Fruit fly (Drosophila melanogaster) whole organism, embryonic: ENCODE data around the gene tws.

Source experiments
- Bteb2 ChIP-seq: fragments of 200-800 bp; sonication (Bioruptor generic); optimal IDR thresholded peaks from 2 replicates; lab custom pipeline; 2016; ENCODE audit warnings: missing biosample characterization, missing genetic modification characterization
- CG10431 ChIP-seq: fragments of 200-800 bp; sonication (Bioruptor generic); optimal IDR thresholded peaks from 3 replicates; lab custom pipeline; 2018; ENCODE audit warnings: missing biosample characterization, mild to moderate bottlenecking, missing genetic modification characterization
- CG11504 ChIP-seq: fragments of 200-800 bp; sonication (Bioruptor generic); optimal IDR thresholded peaks from 3 replicates; lab custom pipeline; 2019; ENCODE audit warnings: missing biosample characterization, mild to moderate bottlenecking, missing genetic modification characterization, moderate library complexity
- CG11695 ChIP-seq: fragments of 200-800 bp; sonication (Bioruptor generic); IDR thresholded peaks from 3 replicates; pipeline ENCODE4 v1.3.6; 2022; ENCODE audit warnings: missing biosample characterization, missing genetic modification characterization
- CG12744 ChIP-seq: fragments of 200-800 bp; sonication (Bioruptor generic); optimal IDR thresholded peaks from 2 replicates; lab custom pipeline; 2016; ENCODE audit warnings: missing biosample characterization, missing genetic modification characterization
- CG13123 ChIP-seq: fragments of 200-800 bp; sonication (Bioruptor generic); optimal IDR thresholded peaks from 2 replicates; lab custom pipeline; 2016; ENCODE audit warnings: missing biosample characterization, missing genetic modification characterization
- CG13624 ChIP-seq: fragments of 200-800 bp; sonication (Bioruptor generic); optimal IDR thresholded peaks from 2 replicates; lab custom pipeline; 2016; ENCODE audit warnings: missing biosample characterization, missing genetic modification characterization
- CG15269 ChIP-seq: fragments of 200-800 bp; sonication (Bioruptor generic); optimal IDR thresholded peaks from 2 replicates; lab custom pipeline; 2018; ENCODE audit warnings: missing biosample characterization, mild to moderate bottlenecking, missing genetic modification characterization, moderate library complexity
- CG1529 ChIP-seq: fragments of 200-800 bp; sonication (Bioruptor generic); optimal IDR thresholded peaks from 3 replicates; lab custom pipeline; 2018; ENCODE audit warnings: missing biosample characterization, missing genetic modification characterization
- CG17612 ChIP-seq: fragments of 200-800 bp; sonication (Bioruptor generic); IDR thresholded peaks from 2 replicates; pipeline ENCODE4 v1.3.6; 2022; ENCODE audit warnings: missing biosample characterization, missing genetic modification characterization
- CG2129 ChIP-seq: fragments of 200-800 bp; sonication (Bioruptor generic); IDR thresholded peaks from 2 replicates; pipeline ENCODE4 v1.3.6; 2022; ENCODE audit warnings: missing biosample characterization, missing genetic modification characterization; ENCODE audit not compliant: partially characterized antibody
- CG2889 ChIP-seq: fragments of 200-800 bp; sonication (Bioruptor generic); IDR thresholded peaks from 3 replicates; pipeline ENCODE4 v1.3.6; 2022; ENCODE audit warnings: missing biosample characterization, missing genetic modification characterization
- CG31224 ChIP-seq: fragments of 200-800 bp; sonication (Bioruptor generic); IDR thresholded peaks from 2 replicates; pipeline ENCODE4 v1.3.6; 2022; ENCODE audit warnings: missing biosample characterization, missing genetic modification characterization
- CG3281 ChIP-seq: fragments of 200-800 bp; sonication (Bioruptor generic); optimal IDR thresholded peaks from 3 replicates; lab custom pipeline; 2017; ENCODE audit warnings: missing biosample characterization, mild to moderate bottlenecking, missing genetic modification characterization
- CG3407 ChIP-seq: fragments of 200-800 bp; sonication (Bioruptor generic); optimal IDR thresholded peaks from 2 replicates; lab custom pipeline; 2018; ENCODE audit warnings: missing biosample characterization, mild to moderate bottlenecking, missing genetic modification characterization
- CG4707 ChIP-seq: fragments of 200-800 bp; sonication (Bioruptor generic); optimal IDR thresholded peaks from 2 replicates; lab custom pipeline; 2018; ENCODE audit warnings: missing biosample characterization, mild to moderate bottlenecking, missing genetic modification characterization, moderate library complexity
- CG4820 ChIP-seq: fragments of 200-800 bp; sonication (Bioruptor generic); optimal IDR thresholded peaks from 3 replicates; lab custom pipeline; 2016; ENCODE audit warnings: missing biosample characterization, missing genetic modification characterization
- CG6683 ChIP-seq: fragments of 200-800 bp; sonication (Bioruptor generic); optimal IDR thresholded peaks from 2 replicates; lab custom pipeline; 2017; ENCODE audit warnings: missing biosample characterization, mild to moderate bottlenecking, missing genetic modification characterization, missing genetic modification reagents
- CG9437 ChIP-seq: fragments of 200-800 bp; sonication (Bioruptor generic); optimal IDR thresholded peaks from 2 replicates; lab custom pipeline; 2018; ENCODE audit warnings: missing biosample characterization, mild to moderate bottlenecking, missing genetic modification characterization
- CHES-1-like ChIP-seq: fragments of 200-800 bp; sonication (Bioruptor generic); optimal IDR thresholded peaks from 2 replicates; lab custom pipeline; 2016; ENCODE audit warnings: missing biosample characterization, missing genetic modification characterization
- Chrac-16 ChIP-seq: fragments of 200-800 bp; sonication (Bioruptor generic); optimal IDR thresholded peaks from 3 replicates; lab custom pipeline; 2016; ENCODE audit warnings: missing biosample characterization, missing genetic modification characterization
- D ChIP-seq, 2 experiments: fragments of 200-800 bp in 1 of 2; fragments of >200 bp in 1 of 2; sonication (Bioruptor generic) in 1 of 2; optimal IDR thresholded peaks; 2 replicates in 1 of 2; 3 replicates in 1 of 2; lab custom pipeline; 2017; ENCODE audit warnings: mild to moderate bottlenecking in 1 of 2, missing biosample characterization in 1 of 2, missing genetic modification characterization in 1 of 2, missing genetic modification reagents in 1 of 2
- Deaf1 ChIP-seq: fragments of 200-800 bp; optimal IDR thresholded peaks from 3 replicates; lab custom pipeline; 2019; ENCODE audit warnings: missing biosample characterization, mild to moderate bottlenecking, missing genetic modification characterization, moderate library complexity
- Gug ChIP-seq: fragments of 200-800 bp; sonication (Bioruptor generic); IDR thresholded peaks from 4 replicates; pipeline ENCODE4 v1.3.6; 2022; ENCODE audit warnings: missing biosample characterization, missing genetic modification characterization
- MESR4 ChIP-seq: fragments of 200-800 bp; sonication (Bioruptor generic); optimal IDR thresholded peaks from 2 replicates; lab custom pipeline; 2018; ENCODE audit warnings: missing biosample characterization, mild to moderate bottlenecking, missing genetic modification characterization, moderate library complexity
- Sry-β ChIP-seq: fragments of 200-800 bp; sonication (Bioruptor generic); optimal IDR thresholded peaks from 2 replicates; lab custom pipeline; 2018; ENCODE audit warnings: missing biosample characterization, mild to moderate bottlenecking, missing genetic modification characterization, moderate library complexity
- Stat92E ChIP-seq, 3 experiments: fragments of >200 bp in 2 of 3; fragments of 200-800 bp in 1 of 3; sonication (Bioruptor generic) in 1 of 3; optimal IDR thresholded peaks; 2 replicates each; lab custom pipeline; 2017 to 2019; ENCODE audit warnings: missing biosample characterization in 3 of 3, missing genetic modification characterization in 3 of 3, mild to moderate bottlenecking in 1 of 3, moderate library complexity in 1 of 3
- Tbp ChIP-seq: fragments of >200 bp; optimal IDR thresholded peaks from 2 replicates; lab custom pipeline; 2018; ENCODE audit warnings: missing biosample characterization, missing genetic modification characterization
- al ChIP-seq: fragments of 200-800 bp; sonication (Bioruptor generic); IDR thresholded peaks from 2 replicates; pipeline ENCODE4 v1.3.6; 2022; ENCODE audit warnings: missing biosample characterization, missing genetic modification characterization
- bab2 ChIP-seq: fragments of 200-800 bp; sonication (Bioruptor generic); optimal IDR thresholded peaks from 2 replicates; lab custom pipeline; 2016; ENCODE audit warnings: missing biosample characterization, missing genetic modification characterization
- bigmax ChIP-seq: fragments of 200-800 bp; sonication (Bioruptor generic); optimal IDR thresholded peaks from 2 replicates; lab custom pipeline; 2018; ENCODE audit warnings: missing biosample characterization, mild to moderate bottlenecking, missing genetic modification characterization
- chinmo ChIP-seq: fragments of 200-800 bp; sonication (Bioruptor generic); IDR thresholded peaks from 4 replicates; pipeline ENCODE4 v1.3.6; 2022; ENCODE audit warnings: missing biosample characterization, missing genetic modification characterization; ENCODE audit not compliant: partially characterized antibody
- crol ChIP-seq: fragments of 200-800 bp; sonication (Bioruptor generic); IDR thresholded peaks from 2 replicates; pipeline ENCODE4 v1.3.6; 2022; ENCODE audit warnings: missing biosample characterization, missing genetic modification characterization
- da ChIP-seq: fragments of 200-800 bp; sonication (Bioruptor generic); optimal IDR thresholded peaks from 2 replicates; lab custom pipeline; 2016; ENCODE audit warnings: missing biosample characterization, missing genetic modification characterization
- disco-r ChIP-seq: fragments of 200-800 bp; sonication (Bioruptor generic); optimal IDR thresholded peaks from 2 replicates; lab custom pipeline; 2016; ENCODE audit warnings: missing biosample characterization, missing genetic modification characterization
- dmrt11E ChIP-seq: fragments of 200-800 bp; sonication (Bioruptor generic); optimal IDR thresholded peaks from 3 replicates; lab custom pipeline; 2018; ENCODE audit warnings: missing biosample characterization, mild to moderate bottlenecking, missing genetic modification characterization, moderate library complexity
- eve ChIP-seq, 2 experiments: fragments of >200 bp; optimal IDR thresholded peaks; 2 replicates each; lab custom pipeline; 2017; ENCODE audit warnings: missing biosample characterization in 2 of 2, missing genetic modification characterization in 2 of 2
- ewg ChIP-seq: fragments of 200-800 bp; sonication (Bioruptor generic); optimal IDR thresholded peaks from 3 replicates; lab custom pipeline; 2017; ENCODE audit warnings: mild to moderate bottlenecking, missing biosample characterization, missing genetic modification reagents, missing genetic modification characterization
- fd96Cb ChIP-seq: fragments of 200-800 bp; sonication (Bioruptor generic); optimal IDR thresholded peaks from 2 replicates; lab custom pipeline; 2018; ENCODE audit warnings: missing biosample characterization, mild to moderate bottlenecking, missing genetic modification characterization, moderate library complexity
- fru ChIP-seq: fragments of >200 bp; optimal IDR thresholded peaks from 2 replicates; lab custom pipeline; 2017
- hb ChIP-seq: fragments of 200-800 bp; sonication (Bioruptor generic); IDR thresholded peaks from 3 replicates; pipeline ENCODE4 v1.3.6; 2022; ENCODE audit warnings: missing biosample characterization, missing genetic modification characterization; ENCODE audit not compliant: partially characterized antibody
- jigr1 ChIP-seq: fragments of 200-800 bp; sonication (Bioruptor generic); IDR thresholded peaks from 3 replicates; pipeline ENCODE4 v1.3.6; 2022; ENCODE audit warnings: missing biosample characterization, missing genetic modification characterization
- lbe ChIP-seq: fragments of 200-800 bp; sonication (Bioruptor generic); optimal IDR thresholded peaks from 2 replicates; lab custom pipeline; 2016; ENCODE audit warnings: missing biosample characterization, mild to moderate bottlenecking, missing genetic modification characterization
- lov ChIP-seq, 2 experiments: fragments of 200-800 bp in 1 of 2; fragments of >200 bp in 1 of 2; sonication (Bioruptor generic) in 1 of 2; IDR thresholded peaks in 1 of 2; optimal IDR thresholded peaks in 1 of 2; 2 replicates in 1 of 2; 3 replicates in 1 of 2; pipeline versions ENCODE4 v1.3.6 to Lab custom; 2017 to 2022; ENCODE audit warnings: missing biosample characterization in 1 of 2, missing genetic modification characterization in 1 of 2
- peb ChIP-seq: fragments of 200-800 bp; sonication (Bioruptor generic); IDR thresholded peaks from 2 replicates; pipeline ENCODE4 v1.3.6; 2022; ENCODE audit warnings: missing biosample characterization, missing genetic modification characterization
- seq ChIP-seq: fragments of 200-800 bp; sonication (Bioruptor generic); IDR thresholded peaks from 2 replicates; pipeline ENCODE4 v1.3.6; 2022; ENCODE audit warnings: missing biosample characterization, missing genetic modification characterization
- tap ChIP-seq: fragments of 200-800 bp; optimal IDR thresholded peaks from 3 replicates; lab custom pipeline; 2019; ENCODE audit warnings: missing biosample characterization, mild to moderate bottlenecking, missing genetic modification characterization, moderate library complexity
- tgo ChIP-seq: fragments of 200-800 bp; sonication (Bioruptor generic); IDR thresholded peaks from 3 replicates; pipeline ENCODE4 v1.3.6; 2022; ENCODE audit warnings: missing biosample characterization, missing genetic modification characterization
- tna ChIP-seq: fragments of 200-800 bp; sonication (Bioruptor generic); IDR thresholded peaks from 2 replicates; pipeline ENCODE4 v1.3.6; 2022; ENCODE audit warnings: missing biosample characterization, missing genetic modification characterization; ENCODE audit not compliant: partially characterized antibody
- zf30C ChIP-seq: fragments of 200-800 bp; sonication (Bioruptor generic); optimal IDR thresholded peaks from 3 replicates; lab custom pipeline; 2018; ENCODE audit warnings: missing biosample characterization, mild to moderate bottlenecking, missing genetic modification characterization

The tws gene

DNA sequence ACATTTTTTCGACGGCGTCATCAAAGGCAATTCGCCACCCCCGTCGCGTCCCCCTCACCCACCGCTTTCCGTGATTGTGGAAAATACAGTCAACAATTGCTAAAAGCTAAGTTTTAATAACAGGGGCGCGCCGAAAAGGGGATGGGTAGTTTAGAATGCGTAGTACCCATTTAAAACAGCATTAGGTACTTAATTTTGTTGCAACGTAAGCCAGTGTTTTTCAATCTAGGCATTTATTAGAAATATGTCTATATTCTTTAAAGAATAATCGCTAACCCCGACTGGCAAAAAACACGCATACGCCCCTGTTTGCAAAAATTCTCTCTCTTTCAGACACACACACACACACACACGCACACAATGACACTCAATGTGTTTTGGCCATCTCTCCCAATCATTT, 54.7 kb downstream of the tws start (continued):
- TF ChIP-seq MESR4 (GFP tag; lab: Kevin White, UChicago) (no peak), jigr1 (GFP tag; lab: Robert Waterston, UW) (no peak; the same call in 2 of the 3 replicates), Bteb2 (GFP tag; lab: Kevin White, UChicago) (peak; percentile 26), CG31224 (GFP tag; lab: Robert Waterston, UW) (peak; percentile 56), CG13624 (GFP tag; lab: Kevin White, UChicago) (peak; percentile 61), bab2 (GFP tag; lab: Kevin White, UChicago) (peak; percentile 7), Deaf1 (tag; lab: Kevin White, UChicago) (no peak), chinmo (GFP tag; lab: Robert Waterston, UW) (0 out of 4 replicates have a peak, but pooled peaks have one; percentile 5), bigmax (GFP tag; lab: Kevin White, UChicago) (no peak), disco-r (GFP tag; lab: Kevin White, UChicago) (no peak), fd96Cb (tag; lab: Kevin White, UChicago) (no peak), Tbp (GFP tag; lab: Kevin White, UChicago) (no peak), seq (no peak), zf30C (no peak), dmrt11E (tag; lab: Kevin White, UChicago) (no peak), CG3407 (GFP tag; lab: Kevin White, UChicago) (no peak), tna (GFP tag; lab: Robert Waterston, UW) (no peak), hb (no peak), tap (tag; lab: Kevin White, UChicago) (no peak), CG6683 (GFP tag; lab: Kevin White, UChicago) (no peak), ewg (no peak), Sry-β (GFP tag; lab: Kevin White, UChicago) (no peak), lov (optimal IDR thresholded peaks at IDR 0.05; lab: Kevin White, UChicago) (no peak), lov (GFP tag; IDR thresholded peaks at IDR 0.05; lab: Robert Waterston, UW) (no peak), al (GFP tag; lab: Robert Waterston, UW) (peak; percentile 80), crol (no peak), D (optimal IDR thresholded peaks at IDR 0.05; lab: Kevin White, UChicago) (no peak), D (GFP tag; optimal IDR thresholded peaks at IDR 0.05; lab: Kevin White, UChicago) (no peak), CG17612 (GFP tag; lab: Robert Waterston, UW) (0 out of 2 replicates have a peak, but pooled peaks have one; percentile 26), CG15269 (peak; percentile 35), Chrac-16 (GFP tag; lab: Kevin White, UChicago) (no peak), fru (no peak), Gug (peak; percentile 46; the same call in 2 of the 4 replicates), da (no peak), CG10431 (GFP tag; lab: Kevin White, UChicago) (no peak), eve (GFP tag; optimal IDR thresholded peaks at IDR 0.05; lab: Kevin White, UChicago) (no peak), CG11504 (peak; percentile 42), tgo (GFP tag; lab: Robert Waterston, UW) (peak; percentile 41; the same call in 1 of the 3 replicates), CG11695 (no peak), CG13123 (GFP tag; lab: Kevin White, UChicago) (no peak), CG4820 (GFP tag; lab: Kevin White, UChicago) (no peak), Stat92E (GFP tag; optimal IDR thresholded peaks at IDR 0.05; lab: Kevin White, UChicago) (no peak), CG2889 (no peak), lbe (GFP tag; lab: Kevin White, UChicago) (peak; percentile 87), peb (GFP tag; lab: Robert Waterston, UW) (no peak), CG2129 (no peak), CG12744 (GFP tag; lab: Kevin White, UChicago) (no peak), CG4707 (no peak), CG9437 (GFP tag; lab: Kevin White, UChicago) (no peak), CG1529 (GFP tag; lab: Kevin White, UChicago) (no peak), CG3281 (GFP tag; lab: Kevin White, UChicago) (peak; percentile 79), CHES-1-like (GFP tag; lab: Kevin White, UChicago) (no peak)
